Fruit fly (Drosophila melanogaster) whole organism: ENCODE data around the gene CG42714.

Source experiments
- EcR ChIP-seq, 2 experiments: fragments of >200 bp; optimal IDR thresholded peaks; 2 replicates each; lab custom pipeline; 2017; ENCODE audit warnings: missing biosample characterization in 2 of 2, missing genetic modification characterization in 2 of 2, missing genetic modification reagents in 2 of 2
- psq ChIP-seq: fragments of >200 bp; optimal IDR thresholded peaks from 2 replicates; lab custom pipeline; 2017

DNA sequence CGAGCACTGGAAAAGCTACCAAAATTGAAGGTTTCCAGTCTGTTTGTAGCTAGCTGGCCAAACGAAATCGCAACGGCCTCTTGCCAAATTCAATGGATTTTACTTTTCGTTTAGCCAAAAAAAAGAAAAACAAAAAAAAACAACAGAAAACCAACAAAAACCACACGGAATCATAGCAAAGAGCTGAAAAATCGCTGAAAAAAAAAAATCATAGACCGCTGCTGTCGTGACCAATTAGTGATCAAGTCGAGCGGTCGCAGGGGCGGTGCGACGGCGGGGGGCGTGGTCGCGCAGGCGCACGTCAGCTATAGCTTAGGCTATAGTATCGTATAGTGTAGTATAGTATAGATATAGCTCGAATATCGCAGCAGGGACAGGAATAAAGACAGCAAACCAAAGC, 41.1 kb upstream of the CG42714 start:
- TF ChIP-seq psq (no peak), EcR (GFP tag; optimal IDR thresholded peaks at IDR 0.05; lab: Kevin White, UChicago) (no peak)
